Worm (Caenorhabditis elegans) whole organism, mixed stage, embryonic: ENCODE data around the gene col-130.

Experiments
- blmp-1 ChIP-seq: fragments of 150-350 bp; optimal IDR thresholded peaks from 2 replicates; lab custom pipeline; 2014; ENCODE audit warnings: missing biosample characterization, missing genetic modification characterization
- cnd-1 ChIP-seq: fragments of 200-800 bp; sonication (Bioruptor generic); optimal IDR thresholded peaks from 2 replicates; lab custom pipeline; 2018; ENCODE audit warnings: mild to moderate bottlenecking, missing genetic modification characterization, missing compliant biosample characterization
- drap-1 ChIP-seq: fragments of 200-800 bp; sonication (Bioruptor generic); optimal IDR thresholded peaks from 3 replicates; lab custom pipeline; 2018; ENCODE audit warnings: mild to moderate bottlenecking, missing genetic modification characterization, missing compliant biosample characterization
- lin-13 ChIP-seq: fragments of 150-350 bp; optimal IDR thresholded peaks from 2 replicates; lab custom pipeline; 2014; ENCODE audit warnings: missing biosample characterization, missing genetic modification characterization
- lsy-2 ChIP-seq: fragments of 150-350 bp; optimal IDR thresholded peaks from 2 replicates; lab custom pipeline; 2014; ENCODE audit warnings: missing biosample characterization, missing genetic modification characterization
- mep-1 ChIP-seq: fragments of 150-350 bp; optimal IDR thresholded peaks from 2 replicates; lab custom pipeline; 2017; ENCODE audit warnings: missing biosample characterization, missing genetic modification reagents, missing genetic modification characterization, inconsistent platforms
- nhr-12 ChIP-seq: fragments of 150-350 bp; optimal IDR thresholded peaks from 2 replicates; lab custom pipeline; 2014; ENCODE audit warnings: missing biosample characterization, missing genetic modification characterization
- nhr-237 ChIP-seq: fragments of 150-350 bp; optimal IDR thresholded peaks from 2 replicates; lab custom pipeline; 2014; ENCODE audit warnings: missing biosample characterization, missing genetic modification characterization
- nhr-28 ChIP-seq: fragments of 150-350 bp; optimal IDR thresholded peaks from 2 replicates; lab custom pipeline; 2014; ENCODE audit warnings: missing biosample characterization, missing genetic modification characterization
- tbx-8 ChIP-seq: fragments of 200-800 bp; sonication (Bioruptor generic); optimal IDR thresholded peaks from 2 replicates; lab custom pipeline; 2018; ENCODE audit warnings: mild to moderate bottlenecking, missing genetic modification characterization, moderate library complexity, missing compliant biosample characterization
- unc-39 ChIP-seq: fragments of 150-350 bp; optimal IDR thresholded peaks from 2 replicates; lab custom pipeline; 2014; ENCODE audit warnings: missing biosample characterization, missing genetic modification characterization
- ztf-11 ChIP-seq: fragments of 150-350 bp; optimal IDR thresholded peaks from 2 replicates; lab custom pipeline; 2014; ENCODE audit warnings: missing biosample characterization, missing genetic modification characterization

DNA sequence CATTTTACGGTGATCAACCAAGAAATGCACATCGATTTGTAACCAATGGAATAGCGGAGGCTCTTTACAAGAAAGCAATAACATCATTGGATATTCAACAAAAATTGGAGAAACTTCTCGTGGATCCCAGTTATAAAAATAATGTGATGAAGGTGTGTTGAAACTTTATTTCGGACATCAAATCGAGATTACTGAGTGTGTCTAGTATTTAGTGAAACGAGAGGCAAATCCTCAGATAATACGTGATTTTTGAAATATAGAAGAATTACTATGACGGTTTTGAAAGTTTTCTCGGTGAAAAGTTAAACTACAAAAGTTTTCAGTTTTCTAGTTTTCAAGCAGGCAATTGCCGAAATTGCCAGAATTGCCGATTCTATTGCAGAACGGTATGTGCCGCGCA lies 3.4 kb upstream of the col-130 start:
- TF ChIP-seq mep-1 (tag; lab: Kevin White, UChicago) (no peak), lsy-2 (tag; lab: Kevin White, UChicago) (no peak), nhr-12 (tag; lab: Kevin White, UChicago) (no peak), lin-13 (no peak), nhr-28 (tag; lab: Kevin White, UChicago) (no peak), unc-39 (no peak), drap-1 (GFP tag; lab: Kevin White, UChicago) (no peak), cnd-1 (tag; lab: Kevin White, UChicago) (no peak), tbx-8 (GFP tag; lab: Kevin White, UChicago) (no peak), blmp-1 (tag; lab: Kevin White, UChicago) (no peak), nhr-237 (tag; lab: Kevin White, UChicago) (no peak), ztf-11 (no peak)
